Fruit fly (Drosophila melanogaster) whole organism, prepupa: ENCODE data around the gene Rim.

Source experiments
- Blimp-1 ChIP-seq: fragments of 200-800 bp; sonication (Bioruptor generic); optimal IDR thresholded peaks from 3 replicates; lab custom pipeline; 2017; ENCODE audit warnings: missing biosample characterization, missing genetic modification characterization, mild to moderate bottlenecking, moderate library complexity, missing genetic modification reagents
- CG10631 ChIP-seq: fragments of 200-800 bp; sonication (Bioruptor generic); optimal IDR thresholded peaks from 2 replicates; lab custom pipeline; 2016; ENCODE audit warnings: missing biosample characterization, missing genetic modification characterization
- CG11294 ChIP-seq: fragments of 200-800 bp; sonication (Bioruptor generic); IDR thresholded peaks from 2 replicates; pipeline ENCODE4 v1.3.6; 2022; ENCODE audit warnings: missing biosample characterization, missing genetic modification characterization
- CG11762 ChIP-seq: fragments of 200-800 bp; sonication (Bioruptor generic); optimal IDR thresholded peaks from 3 replicates; lab custom pipeline; 2016; ENCODE audit warnings: missing biosample characterization, missing genetic modification characterization; ENCODE audit not compliant: insufficient read depth
- CG15336 ChIP-seq: fragments of 200-800 bp; sonication (Bioruptor generic); IDR thresholded peaks from 2 replicates; pipeline ENCODE4 v1.3.6; 2022; ENCODE audit warnings: missing biosample characterization, missing genetic modification characterization
- CG1621 ChIP-seq: fragments of 200-800 bp; sonication (Bioruptor generic); optimal IDR thresholded peaks from 3 replicates; lab custom pipeline; 2018; ENCODE audit warnings: missing biosample characterization, mild to moderate bottlenecking, missing genetic modification characterization
- CG3032 ChIP-seq: fragments of 200-800 bp; optimal IDR thresholded peaks from 2 replicates; lab custom pipeline; 2019; ENCODE audit warnings: missing biosample characterization, mild to moderate bottlenecking, missing genetic modification characterization, moderate library complexity
- CG31627 ChIP-seq: fragments of 200-800 bp; sonication (Bioruptor generic); optimal IDR thresholded peaks from 3 replicates; lab custom pipeline; 2016; ENCODE audit warnings: missing biosample characterization, missing genetic modification characterization
- CG32006 ChIP-seq: fragments of 200-800 bp; sonication (Bioruptor generic); optimal IDR thresholded peaks from 3 replicates; lab custom pipeline; 2017; ENCODE audit warnings: missing biosample characterization, mild to moderate bottlenecking, missing genetic modification characterization
- CG34406 ChIP-seq: fragments of 200-800 bp; sonication (Bioruptor generic); optimal IDR thresholded peaks from 3 replicates; lab custom pipeline; 2016; ENCODE audit warnings: missing biosample characterization, missing genetic modification characterization
- CG3919 ChIP-seq: fragments of 200-800 bp; sonication (Bioruptor generic); optimal IDR thresholded peaks from 3 replicates; lab custom pipeline; 2016; ENCODE audit warnings: missing biosample characterization, missing genetic modification characterization
- CG4318 ChIP-seq: fragments of 200-800 bp; sonication (Bioruptor generic); optimal IDR thresholded peaks from 3 replicates; lab custom pipeline; 2017; ENCODE audit warnings: missing biosample characterization, mild to moderate bottlenecking, missing genetic modification characterization
- CG6163 ChIP-seq: fragments of 200-800 bp; sonication (Bioruptor generic); IDR thresholded peaks from 3 replicates; pipeline ENCODE4 v1.3.6; 2022; ENCODE audit warnings: missing biosample characterization, missing genetic modification characterization
- CG6276 ChIP-seq: fragments of 200-800 bp; sonication (Bioruptor generic); optimal IDR thresholded peaks from 2 replicates; lab custom pipeline; 2017; ENCODE audit warnings: missing biosample characterization, mild to moderate bottlenecking, missing genetic modification characterization
- CG6792 ChIP-seq: fragments of 200-800 bp; sonication (Bioruptor generic); optimal IDR thresholded peaks from 3 replicates; lab custom pipeline; 2016; ENCODE audit warnings: missing biosample characterization, missing genetic modification characterization
- CG6808 ChIP-seq: fragments of 200-800 bp; sonication (Bioruptor generic); optimal IDR thresholded peaks from 3 replicates; lab custom pipeline; 2017; ENCODE audit warnings: missing biosample characterization, missing genetic modification characterization, mild to moderate bottlenecking, moderate library complexity, missing genetic modification reagents
- CG7368 ChIP-seq: fragments of 200-800 bp; sonication (Bioruptor generic); optimal IDR thresholded peaks from 3 replicates; lab custom pipeline; 2016; ENCODE audit warnings: missing biosample characterization, missing genetic modification characterization
- CG8119 ChIP-seq: fragments of 200-800 bp; sonication (Bioruptor generic); IDR thresholded peaks from 3 replicates; pipeline ENCODE4 v1.3.6; 2022; ENCODE audit warnings: missing biosample characterization, missing genetic modification characterization
- CG8319 ChIP-seq: fragments of 200-800 bp; sonication (Bioruptor generic); optimal IDR thresholded peaks from 3 replicates; lab custom pipeline; 2016; ENCODE audit warnings: missing biosample characterization, missing genetic modification characterization
- CG8632 ChIP-seq: fragments of 200-800 bp; sonication (Bioruptor generic); optimal IDR thresholded peaks from 3 replicates; lab custom pipeline; 2016; ENCODE audit warnings: missing biosample characterization, missing genetic modification characterization
- CG9139 ChIP-seq: fragments of 200-800 bp; sonication (Bioruptor generic); optimal IDR thresholded peaks from 3 replicates; lab custom pipeline; 2017; ENCODE audit warnings: missing biosample characterization, mild to moderate bottlenecking, missing genetic modification characterization
- Eip75B ChIP-seq: fragments of 200-800 bp; sonication (Bioruptor generic); optimal IDR thresholded peaks from 3 replicates; lab custom pipeline; 2016; ENCODE audit warnings: missing biosample characterization, missing genetic modification characterization
- Eip78C ChIP-seq: fragments of 200-800 bp; sonication (Bioruptor generic); peaks from one replicate; lab custom pipeline; 2016; ENCODE audit warnings: missing biosample characterization, missing genetic modification characterization
- Eip93F ChIP-seq: fragments of 200-800 bp; sonication (Bioruptor generic); optimal IDR thresholded peaks from 2 replicates; lab custom pipeline; 2016; ENCODE audit warnings: missing biosample characterization, mild to moderate bottlenecking, missing genetic modification characterization
- Ets21C ChIP-seq: fragments of 200-800 bp; sonication (Bioruptor generic); optimal IDR thresholded peaks from 3 replicates; lab custom pipeline; 2016; ENCODE audit warnings: missing biosample characterization, missing genetic modification characterization
- Ets96B ChIP-seq: fragments of 200-800 bp; optimal IDR thresholded peaks from 2 replicates; lab custom pipeline; 2019; ENCODE audit warnings: missing biosample characterization, mild to moderate bottlenecking, missing genetic modification characterization, moderate library complexity
- Gug ChIP-seq: fragments of 200-800 bp; sonication (Bioruptor generic); IDR thresholded peaks from 2 replicates; pipeline ENCODE4 v1.3.6; 2022; ENCODE audit warnings: missing biosample characterization, missing genetic modification characterization
- Hr39 ChIP-seq: fragments of 200-800 bp; sonication (Bioruptor generic); optimal IDR thresholded peaks from 2 replicates; lab custom pipeline; 2016; ENCODE audit warnings: missing biosample characterization, missing genetic modification characterization
- Hr4 ChIP-seq: fragments of 200-800 bp; sonication (Bioruptor generic); optimal IDR thresholded peaks from 3 replicates; lab custom pipeline; 2016; ENCODE audit warnings: missing biosample characterization, missing genetic modification characterization
- Lpt ChIP-seq: fragments of 200-800 bp; sonication (Bioruptor generic); optimal IDR thresholded peaks from 3 replicates; lab custom pipeline; 2016; ENCODE audit warnings: missing biosample characterization, missing genetic modification characterization
- OdsH ChIP-seq: fragments of 200-800 bp; sonication (Bioruptor generic); optimal IDR thresholded peaks from 3 replicates; lab custom pipeline; 2016; ENCODE audit warnings: missing biosample characterization, missing genetic modification characterization
- Smox ChIP-seq: fragments of 200-800 bp; sonication (Bioruptor generic); optimal IDR thresholded peaks from 3 replicates; lab custom pipeline; 2016; ENCODE audit warnings: missing biosample characterization, missing genetic modification characterization
- Sox102F ChIP-seq: fragments of 200-800 bp; sonication (Bioruptor generic); optimal IDR thresholded peaks from 2 replicates; lab custom pipeline; 2016; ENCODE audit warnings: missing biosample characterization, mild to moderate bottlenecking, missing genetic modification characterization
- Sox14 ChIP-seq: fragments of 200-800 bp; sonication (Bioruptor generic); optimal IDR thresholded peaks from 3 replicates; lab custom pipeline; 2016; ENCODE audit warnings: missing biosample characterization, missing genetic modification characterization
- Sox15 ChIP-seq: fragments of 200-800 bp; sonication (Bioruptor generic); optimal IDR thresholded peaks from 3 replicates; lab custom pipeline; 2016; ENCODE audit warnings: missing biosample characterization, missing genetic modification characterization
- achi ChIP-seq: fragments of 200-800 bp; sonication (Bioruptor generic); optimal IDR thresholded peaks from 3 replicates; lab custom pipeline; 2016; ENCODE audit warnings: missing biosample characterization, missing genetic modification characterization
- acj6 ChIP-seq: fragments of 200-800 bp; sonication (Bioruptor generic); optimal IDR thresholded peaks from 3 replicates; lab custom pipeline; 2016; ENCODE audit warnings: missing biosample characterization, missing genetic modification characterization
- cyc ChIP-seq: fragments of 200-800 bp; sonication (Bioruptor generic); optimal IDR thresholded peaks from 3 replicates; lab custom pipeline; 2016; ENCODE audit warnings: missing biosample characterization, missing genetic modification characterization
- dac ChIP-seq: fragments of 200-800 bp; sonication (Bioruptor generic); optimal IDR thresholded peaks from 2 replicates; lab custom pipeline; 2017; ENCODE audit warnings: missing biosample characterization, mild to moderate bottlenecking, missing genetic modification characterization
- dsx ChIP-seq: fragments of 200-800 bp; optimal IDR thresholded peaks from 3 replicates; lab custom pipeline; 2019; ENCODE audit warnings: missing biosample characterization, mild to moderate bottlenecking, missing genetic modification characterization, moderate library complexity; ENCODE audit not compliant: poor library complexity, severe bottlenecking
- eg ChIP-seq: fragments of 200-800 bp; sonication (Bioruptor generic); IDR thresholded peaks from 3 replicates; pipeline ENCODE4 v1.3.6; 2022; ENCODE audit warnings: missing biosample characterization, missing genetic modification characterization
- esn ChIP-seq: fragments of 200-800 bp; sonication (Bioruptor generic); optimal IDR thresholded peaks from 2 replicates; lab custom pipeline; 2016; ENCODE audit warnings: missing biosample characterization, mild to moderate bottlenecking, missing genetic modification characterization, moderate library complexity
- fd59A ChIP-seq: fragments of 200-800 bp; sonication (Bioruptor generic); optimal IDR thresholded peaks from 2 replicates; lab custom pipeline; 2017; ENCODE audit warnings: missing biosample characterization, mild to moderate bottlenecking, missing genetic modification characterization, missing genetic modification reagents
- fd85E ChIP-seq: fragments of 200-800 bp; sonication (Bioruptor generic); optimal IDR thresholded peaks from 3 replicates; lab custom pipeline; 2016; ENCODE audit warnings: missing biosample characterization, missing genetic modification characterization
- lz ChIP-seq: fragments of 200-800 bp; sonication (Bioruptor generic); optimal IDR thresholded peaks from 3 replicates; lab custom pipeline; 2016; ENCODE audit warnings: missing biosample characterization, missing genetic modification characterization
- net ChIP-seq: fragments of 200-800 bp; sonication (Bioruptor generic); optimal IDR thresholded peaks from 3 replicates; lab custom pipeline; 2016; ENCODE audit warnings: missing biosample characterization, missing genetic modification characterization
- pdm3 ChIP-seq: fragments of 200-800 bp; sonication (Bioruptor generic); optimal IDR thresholded peaks from 3 replicates; lab custom pipeline; 2016; ENCODE audit warnings: missing biosample characterization, missing genetic modification characterization
- spab ChIP-seq: fragments of 200-800 bp; sonication (Bioruptor generic); optimal IDR thresholded peaks from 2 replicates; lab custom pipeline; 2017; ENCODE audit warnings: missing biosample characterization, mild to moderate bottlenecking, missing genetic modification characterization, missing genetic modification reagents
- ss ChIP-seq, 2 experiments: fragments of 200-800 bp; sonication (Bioruptor generic); optimal IDR thresholded peaks; 2 replicates in 1 of 2; 3 replicates in 1 of 2; lab custom pipeline; 2017 to 2018; ENCODE audit warnings: mild to moderate bottlenecking in 2 of 2, missing biosample characterization in 2 of 2, missing genetic modification characterization in 2 of 2, moderate library complexity in 1 of 2
- svp ChIP-seq: fragments of 200-800 bp; sonication (Bioruptor generic); peaks from one replicate; lab custom pipeline; 2016; ENCODE audit warnings: missing biosample characterization, missing genetic modification characterization
- topi ChIP-seq: fragments of 200-800 bp; sonication (Bioruptor generic); optimal IDR thresholded peaks from 3 replicates; lab custom pipeline; 2016; ENCODE audit warnings: missing biosample characterization, missing genetic modification characterization
- vri ChIP-seq: fragments of 200-800 bp; sonication (Bioruptor generic); optimal IDR thresholded peaks from 3 replicates; lab custom pipeline; 2016; ENCODE audit warnings: missing biosample characterization, mild to moderate bottlenecking, missing genetic modification characterization

The Rim gene

dm6 chr3R:17946246-17946645 is 29.9 kb upstream of the Rim start:
- TF ChIP-seq svp (GFP tag; lab: Kevin White, UChicago) = peak; percentile 71
- peak; percentile 77 for TF ChIP-seq Eip75B (GFP tag; lab: Kevin White, UChicago)
- TF ChIP-seq CG3032 = peak; percentile 86
- no peak for TF ChIP-seq dac (GFP tag; lab: Kevin White, UChicago)
- no peak for TF ChIP-seq Eip93F (GFP tag; lab: Kevin White, UChicago)
- peak; percentile 40 for TF ChIP-seq CG34406
- 0 out of 2 replicates have a peak, but pooled peaks have one; percentile 29 for TF ChIP-seq CG11294 (GFP tag; lab: Robert Waterston, UW)
- TF ChIP-seq Eip78C (GFP tag; lab: Kevin White, UChicago) = peak; percentile 94
- peak; percentile 35 for TF ChIP-seq Hr4
- TF ChIP-seq Ets21C (GFP tag; lab: Kevin White, UChicago) = no peak
- peak; percentile 25 for TF ChIP-seq CG31627
- peak; percentile 24 for TF ChIP-seq Hr39 (GFP tag; lab: Kevin White, UChicago)
- TF ChIP-seq Sox14 (GFP tag; lab: Kevin White, UChicago) = peak; percentile 72
- TF ChIP-seq topi (GFP tag; lab: Kevin White, UChicago) = peak; percentile 46
- peak; percentile 74 for TF ChIP-seq OdsH
- TF ChIP-seq cyc = peak; percentile 26
- peak; percentile 53 for TF ChIP-seq net (GFP tag; lab: Kevin White, UChicago)
- peak; percentile 45 for TF ChIP-seq Gug
- TF ChIP-seq CG3919 (GFP tag; lab: Kevin White, UChicago) = peak; percentile 78
- peak; percentile 74 for TF ChIP-seq achi
- peak; percentile 79 for TF ChIP-seq fd59A (GFP tag; lab: Kevin White, UChicago)
- peak; percentile 46 for TF ChIP-seq CG6276 (GFP tag; lab: Kevin White, UChicago)
- peak; percentile 41 for TF ChIP-seq lz
- peak; percentile 48; the same call in 1 of the 2 replicates for TF ChIP-seq CG15336 (GFP tag; lab: Robert Waterston, UW)
- TF ChIP-seq dsx = peak; percentile 73
- TF ChIP-seq CG6792 = peak; percentile 56
- peak; percentile 85 for TF ChIP-seq spab (GFP tag; lab: Kevin White, UChicago)
- TF ChIP-seq CG6163 (GFP tag; lab: Robert Waterston, UW) = peak; percentile 86
- peak; percentile 69 to 78 for TF ChIP-seq ss (GFP tag; optimal IDR thresholded peaks at IDR 0.05; lab: Kevin White, UChicago)
- peak; percentile 60 for TF ChIP-seq CG8119 (GFP tag; lab: Robert Waterston, UW)
- no peak for TF ChIP-seq vri
- TF ChIP-seq CG10631 (GFP tag; lab: Kevin White, UChicago) = peak; percentile 84
- peak; percentile 21 for TF ChIP-seq CG8319 (GFP tag; lab: Kevin White, UChicago)
- TF ChIP-seq fd85E (GFP tag; lab: Kevin White, UChicago) = no peak
- peak; percentile 82 for TF ChIP-seq CG1621
- peak; percentile 85 for TF ChIP-seq Ets96B (tag; lab: Kevin White, UChicago)
- peak; percentile 67 for TF ChIP-seq pdm3 (GFP tag; lab: Kevin White, UChicago)
- TF ChIP-seq esn = peak; percentile 21
- peak; percentile 70 for TF ChIP-seq acj6 (GFP tag; lab: Kevin White, UChicago)
- peak; percentile 65 for TF ChIP-seq CG9139 (GFP tag; lab: Kevin White, UChicago)
- peak; percentile 84 for TF ChIP-seq CG6808 (GFP tag; lab: Kevin White, UChicago)
- no peak for TF ChIP-seq Blimp-1
- peak; percentile 64 for TF ChIP-seq CG32006 (GFP tag; lab: Kevin White, UChicago)
- TF ChIP-seq CG7368 = peak; percentile 47
- peak; percentile 73 for TF ChIP-seq eg (GFP tag; lab: Robert Waterston, UW)
- TF ChIP-seq Sox102F (GFP tag; lab: Kevin White, UChicago) = no peak
- TF ChIP-seq CG8632 = peak; percentile 28
- TF ChIP-seq CG4318 (GFP tag; lab: Kevin White, UChicago) = peak; percentile 42
- TF ChIP-seq Lpt (GFP tag; lab: Kevin White, UChicago) = peak; percentile 25
- peak; percentile 58 for TF ChIP-seq CG11762 (GFP tag; lab: Kevin White, UChicago)
- TF ChIP-seq Smox = no peak
- no peak for TF ChIP-seq Sox15 (GFP tag; lab: Kevin White, UChicago)
